Worm (Caenorhabditis elegans) whole organism, early embryonic: ENCODE results near the gene tmem-120.

Source experiments
- B0310.2 ChIP-seq: sonication (generic microtip); optimal IDR thresholded peaks from 2 replicates; lab custom pipeline; 2016; ENCODE audit warnings: mild to moderate bottlenecking, missing genetic modification characterization, missing compliant biosample characterization
- F13C5.2 ChIP-seq: sonication (generic microtip); optimal IDR thresholded peaks from 2 replicates; lab custom pipeline; 2017; ENCODE audit warnings: mild to moderate bottlenecking, missing genetic modification characterization, inconsistent platforms, missing compliant biosample characterization
- aly-1 ChIP-seq: sonication (generic microtip); optimal IDR thresholded peaks from 2 replicates; lab custom pipeline; 2016; ENCODE audit warnings: missing genetic modification characterization, missing compliant biosample characterization
- ama-1 ChIP-seq: fragments of 150-350 bp; optimal IDR thresholded peaks from 2 replicates; lab custom pipeline; 2014
- ceh-13 ChIP-seq: fragments of 200-800 bp; sonication (Bioruptor generic); optimal IDR thresholded peaks from 2 replicates; lab custom pipeline; 2018; ENCODE audit warnings: mild to moderate bottlenecking, missing genetic modification characterization, missing compliant biosample characterization
- ceh-36 ChIP-seq: sonication (generic microtip); optimal IDR thresholded peaks from 2 replicates; lab custom pipeline; 2016; ENCODE audit warnings: missing genetic modification characterization, inconsistent platforms, missing compliant biosample characterization
- ets-7 ChIP-seq: sonication (generic microtip); optimal IDR thresholded peaks from 2 replicates; lab custom pipeline; 2016; ENCODE audit warnings: missing genotype, missing genetic modification characterization, missing compliant biosample characterization
- flt-1 ChIP-seq: fragments of 200-800 bp; sonication (Bioruptor generic); IDR thresholded peaks from 2 replicates; pipeline ENCODE4 v1.3.6; 2022; ENCODE audit warnings: missing genetic modification characterization, missing compliant biosample characterization
- hmbx-1 ChIP-seq: sonication (generic microtip); optimal IDR thresholded peaks from 2 replicates; lab custom pipeline; 2016; ENCODE audit warnings: mild to moderate bottlenecking, missing genetic modification characterization, missing compliant biosample characterization
- hmg-4 ChIP-seq: fragments of 200-800 bp; sonication (Bioruptor generic); optimal IDR thresholded peaks from 2 replicates; lab custom pipeline; 2018; ENCODE audit warnings: mild to moderate bottlenecking, missing genetic modification characterization, missing compliant biosample characterization
- hnd-1 ChIP-seq: sonication (generic microtip); optimal IDR thresholded peaks from 2 replicates; lab custom pipeline; 2016; ENCODE audit warnings: missing genetic modification characterization, missing compliant biosample characterization
- pes-1 ChIP-seq: fragments of 200-800 bp; sonication (Bioruptor generic); IDR thresholded peaks from 2 replicates; pipeline ENCODE4 v1.3.6; 2022; ENCODE audit warnings: missing genetic modification reagents, missing genetic modification characterization, missing compliant biosample characterization
- scrt-1 ChIP-seq: fragments of 200-800 bp; sonication (Bioruptor generic); IDR thresholded peaks from 2 replicates; pipeline ENCODE4 v1.3.6; 2022; ENCODE audit warnings: missing genetic modification characterization, missing compliant biosample characterization
- sea-1 ChIP-seq: fragments of 200-800 bp; sonication (Bioruptor generic); conservative IDR thresholded peaks from 2 replicates; pipeline ENCODE4 v1.3.6; 2022; ENCODE audit warnings: missing genetic modification characterization, missing compliant biosample characterization
- tbx-11 ChIP-seq: fragments of 200-800 bp; sonication (Bioruptor generic); IDR thresholded peaks from 2 replicates; pipeline ENCODE4 v1.3.6; 2022; ENCODE audit warnings: missing genetic modification characterization, missing compliant biosample characterization
- tbx-37 ChIP-seq: fragments of 200-800 bp; sonication (Bioruptor generic); conservative IDR thresholded peaks from 2 replicates; pipeline ENCODE4 v1.3.6; 2022; ENCODE audit warnings: missing genetic modification reagents, missing genetic modification characterization, missing compliant biosample characterization
- tra-4 ChIP-seq: sonication (generic microtip); optimal IDR thresholded peaks from 2 replicates; lab custom pipeline; 2017; ENCODE audit warnings: missing genetic modification characterization, missing compliant biosample characterization

tmem-120 gene

DNA sequence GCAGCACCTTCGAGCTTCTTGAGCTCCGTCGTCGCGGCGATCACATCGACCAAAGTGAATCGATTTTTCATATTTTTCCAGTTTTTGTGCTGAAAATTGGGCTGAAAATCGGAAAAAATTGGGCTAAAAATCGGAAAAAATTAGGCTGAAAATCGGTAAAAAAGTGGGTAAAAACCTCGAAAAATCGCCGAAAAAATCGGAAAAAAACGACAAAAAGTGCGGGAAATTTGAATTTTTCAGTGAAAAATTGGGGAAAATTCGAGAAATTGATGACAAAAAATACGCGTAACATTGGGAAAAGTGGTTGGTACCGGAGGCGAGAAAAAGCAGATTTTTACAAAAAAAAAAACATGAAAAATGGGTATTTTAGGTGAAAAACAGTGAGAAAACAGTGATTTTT is 34.4 kb downstream of the tmem-120 start, which contains the start of gene Y82E9BR.18:
TSS of gene Y82E9BR.18 (minus strand) at position 101 of the 400 bp plus-strand sequence.
- no peak for TF ChIP-seq hnd-1
- no peak for TF ChIP-seq ceh-13
- no peak for TF ChIP-seq sea-1 (GFP tag; lab: Robert Waterston, UW)
- TF ChIP-seq tbx-11 (GFP tag; lab: Robert Waterston, UW) = no peak
- TF ChIP-seq aly-1 (tag; lab: Kevin White, UChicago) = no peak
- TF ChIP-seq F13C5.2 (tag; lab: Kevin White, UChicago) = no peak

DNA sequence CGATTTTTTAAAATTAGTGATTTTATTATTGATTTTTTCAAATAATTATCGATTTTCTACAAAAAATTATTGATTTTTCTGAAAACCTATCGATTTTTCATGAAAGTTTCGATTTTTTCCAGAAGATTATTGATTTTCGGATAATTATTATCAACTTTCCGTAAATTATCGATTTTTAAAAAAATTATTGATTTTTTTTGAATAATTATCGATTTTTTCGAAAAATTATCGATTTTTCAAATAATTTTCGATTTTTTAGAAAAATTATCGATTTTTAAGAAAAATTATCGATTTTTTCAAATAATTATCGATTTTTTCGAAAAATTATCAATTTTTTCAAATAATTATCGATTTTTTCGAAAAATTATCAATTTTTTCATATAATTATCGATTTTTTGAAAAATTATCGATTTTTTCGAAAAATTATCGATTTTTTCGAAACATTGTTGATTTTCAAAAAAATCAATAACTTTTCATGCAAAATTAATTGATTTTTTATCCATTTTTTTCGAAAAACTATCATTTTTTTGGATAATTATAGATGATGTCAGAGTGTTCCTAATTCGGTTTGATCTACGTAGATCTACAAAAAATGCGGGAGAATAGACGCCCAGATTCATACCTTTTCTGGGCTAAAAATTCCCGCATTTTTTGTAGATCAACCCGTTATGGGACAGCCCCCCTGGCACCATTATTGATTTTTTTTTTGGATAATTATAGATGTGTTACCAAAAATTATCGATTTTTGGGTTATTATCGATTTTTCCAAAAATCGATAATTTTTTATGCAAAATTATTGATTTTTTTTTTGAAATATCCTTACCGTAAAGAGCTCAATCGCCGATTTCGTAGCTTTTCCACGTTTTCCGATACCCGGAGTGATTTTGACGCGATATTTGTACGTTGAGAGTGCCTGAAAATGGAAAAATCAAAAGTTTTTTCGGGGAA is 49.2 kb downstream of the tmem-120 start:
- TF ChIP-seq ets-7 (tag; lab: Kevin White, UChicago) (no peak), scrt-1 (GFP tag; lab: Robert Waterston, UW) (no peak), B0310.2 (tag; lab: Kevin White, UChicago) (no peak), hmg-4 (no peak), tra-4 (no peak), hmbx-1 (tag; lab: Kevin White, UChicago) (no peak), ama-1 (lab: Kevin White, UChicago) (no peak), tbx-37 (GFP tag; lab: Robert Waterston, UW) (no peak), ceh-13 (no peak), flt-1 (GFP tag; lab: Robert Waterston, UW) (no peak), F13C5.2 (tag; lab: Kevin White, UChicago) (no peak), pes-1 (GFP tag; lab: Robert Waterston, UW) (no peak), ceh-36 (tag; lab: Kevin White, UChicago) (no peak), aly-1 (tag; lab: Kevin White, UChicago) (no peak), tbx-11 (GFP tag; lab: Robert Waterston, UW) (no peak), sea-1 (GFP tag; lab: Robert Waterston, UW) (no peak), hnd-1 (no peak)
